Worm (Caenorhabditis elegans) whole organism, midembryonic: ENCODE data around the gene Y49F6B.19.

Source experiments
- T22C8.4 ChIP-seq: fragments of 200-800 bp; sonication (Bioruptor generic); IDR thresholded peaks from 2 replicates; pipeline ENCODE4 v1.3.6; 2022; ENCODE audit warnings: missing genetic modification characterization, missing compliant biosample characterization
- cog-1 ChIP-seq: sonication (generic microtip); optimal IDR thresholded peaks from 2 replicates; lab custom pipeline; 2016; ENCODE audit warnings: missing genetic modification characterization, missing compliant biosample characterization
- flt-1 ChIP-seq: fragments of 200-800 bp; sonication (Bioruptor generic); IDR thresholded peaks from 2 replicates; pipeline ENCODE4 v1.3.6; 2022; ENCODE audit warnings: missing genetic modification characterization, missing compliant biosample characterization
- med-1 ChIP-seq: sonication (generic microtip); optimal IDR thresholded peaks from 2 replicates; lab custom pipeline; 2017; ENCODE audit warnings: missing genetic modification characterization, mild to moderate bottlenecking, missing compliant biosample characterization, antibody characterized with exemption, missing genetic modification reagents; ENCODE audit not compliant: insufficient read depth
- ref-1 ChIP-seq: fragments of 200-800 bp; sonication (Bioruptor generic); conservative IDR thresholded peaks from 2 replicates; pipeline ENCODE4 v1.3.6; 2022; ENCODE audit warnings: missing genetic modification reagents, missing genetic modification characterization, missing compliant biosample characterization
- ztf-23 ChIP-seq: fragments of 200-800 bp; sonication (Bioruptor generic); IDR thresholded peaks from 2 replicates; pipeline ENCODE4 v1.3.6; 2022; ENCODE audit warnings: missing genetic modification reagents, missing genetic modification characterization, missing compliant biosample characterization

DNA sequence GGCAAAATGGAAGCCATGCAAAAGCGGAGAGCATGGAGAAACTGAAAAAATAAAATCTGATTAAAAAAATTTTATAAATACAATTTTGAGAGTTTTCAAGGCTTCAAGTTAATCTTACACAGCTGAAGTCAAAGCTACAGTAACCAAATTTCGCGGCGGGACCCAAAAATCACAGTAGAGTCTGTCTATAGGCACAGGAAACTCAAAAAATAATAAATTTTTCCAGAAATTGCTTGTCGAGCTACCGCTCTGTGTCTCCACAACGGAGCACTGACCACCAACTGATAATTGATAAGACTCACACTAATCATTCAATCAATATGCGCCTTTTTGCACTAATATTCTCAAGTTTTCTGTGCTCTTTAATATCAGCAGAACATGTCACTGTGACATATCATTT, 38.2 kb upstream of the Y49F6B.19 start, which contains the start of gene W10G11.19:
- TF ChIP-seq ref-1, result no peak
- no peak for TF ChIP-seq ztf-23
- no peak for TF ChIP-seq cog-1 (tag; lab: Kevin White, UChicago)
- no peak for TF ChIP-seq T22C8.4 (GFP tag; lab: Robert Waterston, UW)
- no peak for TF ChIP-seq flt-1
- TF ChIP-seq med-1, result no peak
